Worm (Caenorhabditis elegans) whole organism, early embryonic: Measurements from ENCODE around the gene sor-3.
"Not testable (repeated sequence)": the region's sequence is repeated elsewhere in the genome, so short reads cannot be mapped to it uniquely, and the experiment has no call there.

Experiments
- B0310.2 ChIP-seq: sonication (generic microtip); optimal IDR thresholded peaks from 2 replicates; lab custom pipeline; 2016; ENCODE audit warnings: mild to moderate bottlenecking, missing genetic modification characterization, missing compliant biosample characterization
- F13C5.2 ChIP-seq: sonication (generic microtip); optimal IDR thresholded peaks from 2 replicates; lab custom pipeline; 2017; ENCODE audit warnings: mild to moderate bottlenecking, missing genetic modification characterization, inconsistent platforms, missing compliant biosample characterization
- aly-1 ChIP-seq: sonication (generic microtip); optimal IDR thresholded peaks from 2 replicates; lab custom pipeline; 2016; ENCODE audit warnings: missing genetic modification characterization, missing compliant biosample characterization
- ama-1 ChIP-seq: fragments of 150-350 bp; optimal IDR thresholded peaks from 2 replicates; lab custom pipeline; 2014
- ceh-13 ChIP-seq: fragments of 200-800 bp; sonication (Bioruptor generic); optimal IDR thresholded peaks from 2 replicates; lab custom pipeline; 2018; ENCODE audit warnings: mild to moderate bottlenecking, missing genetic modification characterization, missing compliant biosample characterization
- ceh-36 ChIP-seq: sonication (generic microtip); optimal IDR thresholded peaks from 2 replicates; lab custom pipeline; 2016; ENCODE audit warnings: missing genetic modification characterization, inconsistent platforms, missing compliant biosample characterization
- ets-7 ChIP-seq: sonication (generic microtip); optimal IDR thresholded peaks from 2 replicates; lab custom pipeline; 2016; ENCODE audit warnings: missing genotype, missing genetic modification characterization, missing compliant biosample characterization
- flt-1 ChIP-seq: fragments of 200-800 bp; sonication (Bioruptor generic); IDR thresholded peaks from 2 replicates; pipeline ENCODE4 v1.3.6; 2022; ENCODE audit warnings: missing genetic modification characterization, missing compliant biosample characterization
- hmbx-1 ChIP-seq: sonication (generic microtip); optimal IDR thresholded peaks from 2 replicates; lab custom pipeline; 2016; ENCODE audit warnings: mild to moderate bottlenecking, missing genetic modification characterization, missing compliant biosample characterization
- hmg-4 ChIP-seq: fragments of 200-800 bp; sonication (Bioruptor generic); optimal IDR thresholded peaks from 2 replicates; lab custom pipeline; 2018; ENCODE audit warnings: mild to moderate bottlenecking, missing genetic modification characterization, missing compliant biosample characterization
- hnd-1 ChIP-seq: sonication (generic microtip); optimal IDR thresholded peaks from 2 replicates; lab custom pipeline; 2016; ENCODE audit warnings: missing genetic modification characterization, missing compliant biosample characterization
- pes-1 ChIP-seq: fragments of 200-800 bp; sonication (Bioruptor generic); IDR thresholded peaks from 2 replicates; pipeline ENCODE4 v1.3.6; 2022; ENCODE audit warnings: missing genetic modification reagents, missing genetic modification characterization, missing compliant biosample characterization
- scrt-1 ChIP-seq: fragments of 200-800 bp; sonication (Bioruptor generic); IDR thresholded peaks from 2 replicates; pipeline ENCODE4 v1.3.6; 2022; ENCODE audit warnings: missing genetic modification characterization, missing compliant biosample characterization
- sea-1 ChIP-seq: fragments of 200-800 bp; sonication (Bioruptor generic); conservative IDR thresholded peaks from 2 replicates; pipeline ENCODE4 v1.3.6; 2022; ENCODE audit warnings: missing genetic modification characterization, missing compliant biosample characterization
- tbx-11 ChIP-seq: fragments of 200-800 bp; sonication (Bioruptor generic); IDR thresholded peaks from 2 replicates; pipeline ENCODE4 v1.3.6; 2022; ENCODE audit warnings: missing genetic modification characterization, missing compliant biosample characterization
- tbx-37 ChIP-seq: fragments of 200-800 bp; sonication (Bioruptor generic); conservative IDR thresholded peaks from 2 replicates; pipeline ENCODE4 v1.3.6; 2022; ENCODE audit warnings: missing genetic modification reagents, missing genetic modification characterization, missing compliant biosample characterization
- tra-4 ChIP-seq: sonication (generic microtip); optimal IDR thresholded peaks from 2 replicates; lab custom pipeline; 2017; ENCODE audit warnings: missing genetic modification characterization, missing compliant biosample characterization

sor-3 gene

DNA sequence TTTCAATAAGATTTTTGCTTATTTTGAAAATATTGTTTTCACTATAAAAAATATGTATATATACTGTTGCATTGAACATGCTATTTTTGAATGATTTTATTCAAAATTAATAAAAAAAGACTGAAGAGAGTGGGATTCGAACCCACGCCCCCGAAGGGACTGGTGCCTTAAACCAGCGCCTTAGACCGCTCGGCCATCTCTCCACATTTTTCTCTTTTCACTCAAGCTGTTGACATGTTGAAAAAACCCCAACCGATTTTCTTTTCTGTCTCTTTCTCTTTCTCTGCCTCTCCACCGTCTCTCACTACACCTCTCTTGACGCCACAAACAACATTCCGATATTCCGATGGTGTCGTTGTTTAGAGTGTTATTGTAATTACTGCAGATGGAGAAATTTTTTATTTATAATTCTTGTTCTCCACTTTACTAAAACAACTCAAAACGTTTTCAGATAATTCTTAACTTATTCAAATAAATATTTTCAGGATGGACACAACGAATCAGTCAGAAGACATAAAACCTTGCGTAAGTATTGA lies at the start of gene sor-3:
Gene sor-3 (plus strand): TSS at position 486 of the 536 bp plus-strand sequence.
- peak; percentile 90 for TF ChIP-seq scrt-1 (GFP tag; lab: Robert Waterston, UW)
- peak; percentile 85 for TF ChIP-seq hnd-1 (tag; lab: Kevin White, UChicago)
- TF ChIP-seq F13C5.2 (tag; lab: Kevin White, UChicago), result peak; percentile 96
- no peak for TF ChIP-seq ama-1
- TF ChIP-seq sea-1 (GFP tag; lab: Robert Waterston, UW), result peak; percentile 91
- TF ChIP-seq hmbx-1 (tag; lab: Kevin White, UChicago), result peak; percentile 65
- peak; percentile 75 for TF ChIP-seq tra-4 (tag; lab: Kevin White, UChicago)
- TF ChIP-seq flt-1 (GFP tag; lab: Robert Waterston, UW), result peak; percentile 85
- peak; percentile 69 for TF ChIP-seq aly-1
- TF ChIP-seq tbx-37, result peak; percentile 94
- TF ChIP-seq ceh-36 (tag; lab: Kevin White, UChicago), result peak; percentile 78
- peak; percentile 94 for TF ChIP-seq hmg-4 (GFP tag; lab: Kevin White, UChicago)
- peak; percentile 70 for TF ChIP-seq ceh-13 (GFP tag; lab: Kevin White, UChicago)
- TF ChIP-seq B0310.2 (tag; lab: Kevin White, UChicago), result peak; percentile 65
- TF ChIP-seq ets-7 (tag; lab: Kevin White, UChicago), result peak; percentile 62
- TF ChIP-seq pes-1 (GFP tag; lab: Robert Waterston, UW), result peak; percentile 91
- peak; percentile 90 for TF ChIP-seq tbx-11

DNA sequence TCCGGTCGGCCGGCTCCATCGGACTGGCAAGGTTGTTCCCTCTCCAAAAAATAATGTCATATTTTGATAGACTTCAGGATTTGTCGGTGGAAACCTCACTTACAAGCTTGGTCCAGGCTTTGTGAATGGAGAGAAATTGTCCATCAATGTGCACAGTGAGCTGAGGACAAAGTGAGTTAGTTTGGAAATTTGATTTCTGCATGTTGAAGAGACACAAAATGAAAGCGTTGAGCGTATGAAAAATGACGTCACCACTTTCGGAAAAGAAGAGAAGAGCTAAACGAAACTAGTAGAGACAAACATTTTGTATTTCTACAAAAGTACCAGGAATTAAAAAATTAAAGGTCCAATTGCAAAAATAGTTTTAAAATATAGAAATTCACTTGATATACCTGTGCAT lies 48.4 kb upstream of the sor-3 start:
- no peak for TF ChIP-seq sea-1 (GFP tag; lab: Robert Waterston, UW)
- TF ChIP-seq hmg-4 (GFP tag; lab: Kevin White, UChicago), result no peak
- TF ChIP-seq F13C5.2 (tag; lab: Kevin White, UChicago), result no peak
- no peak for TF ChIP-seq ceh-36 (tag; lab: Kevin White, UChicago)
- TF ChIP-seq tbx-37, result no peak
- TF ChIP-seq tra-4 (tag; lab: Kevin White, UChicago), result no peak
- TF ChIP-seq scrt-1 (GFP tag; lab: Robert Waterston, UW), result no peak
- no peak for TF ChIP-seq aly-1
- TF ChIP-seq pes-1 (GFP tag; lab: Robert Waterston, UW), result no peak
- no peak for TF ChIP-seq ama-1
- no peak for TF ChIP-seq tbx-11
- no peak for TF ChIP-seq hnd-1 (tag; lab: Kevin White, UChicago)
- no peak for TF ChIP-seq flt-1 (GFP tag; lab: Robert Waterston, UW)

DNA sequence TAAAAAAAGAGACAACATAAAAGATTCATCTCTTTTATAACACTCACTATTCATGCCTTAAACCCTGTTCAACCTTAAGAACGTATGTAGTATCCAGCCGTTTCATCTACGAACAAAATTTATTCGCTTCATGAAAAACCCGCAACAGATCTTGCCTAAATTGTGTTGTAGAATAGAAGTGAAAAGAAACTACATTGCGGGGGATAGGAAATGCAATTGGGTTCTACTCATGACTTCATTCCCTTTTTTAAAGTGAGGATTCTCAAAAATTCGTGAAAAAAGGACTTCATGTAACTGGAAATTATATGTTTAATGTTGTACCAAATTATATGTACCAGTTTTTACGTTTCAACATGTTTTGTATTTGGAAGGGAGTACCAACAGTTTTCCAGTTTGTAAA lies 44.3 kb upstream of the sor-3 start:
- TF ChIP-seq hmg-4 (GFP tag; lab: Kevin White, UChicago), result no peak
- no peak for TF ChIP-seq sea-1 (GFP tag; lab: Robert Waterston, UW)
- no peak for TF ChIP-seq tbx-37
- TF ChIP-seq pes-1 (GFP tag; lab: Robert Waterston, UW), result no peak
- no peak for TF ChIP-seq F13C5.2 (tag; lab: Kevin White, UChicago)
- TF ChIP-seq flt-1 (GFP tag; lab: Robert Waterston, UW), result no peak
- no peak for TF ChIP-seq aly-1
- no peak for TF ChIP-seq B0310.2 (tag; lab: Kevin White, UChicago)
- no peak for TF ChIP-seq hmbx-1 (tag; lab: Kevin White, UChicago)
- TF ChIP-seq tbx-11, result no peak
- TF ChIP-seq hnd-1 (tag; lab: Kevin White, UChicago), result no peak
- no peak for TF ChIP-seq scrt-1 (GFP tag; lab: Robert Waterston, UW)
- no peak for TF ChIP-seq ceh-36 (tag; lab: Kevin White, UChicago)
- no peak for TF ChIP-seq ama-1
- no peak for TF ChIP-seq tra-4 (tag; lab: Kevin White, UChicago)
- TF ChIP-seq ets-7 (tag; lab: Kevin White, UChicago), result no peak
- no peak for TF ChIP-seq ceh-13 (GFP tag; lab: Kevin White, UChicago)

DNA sequence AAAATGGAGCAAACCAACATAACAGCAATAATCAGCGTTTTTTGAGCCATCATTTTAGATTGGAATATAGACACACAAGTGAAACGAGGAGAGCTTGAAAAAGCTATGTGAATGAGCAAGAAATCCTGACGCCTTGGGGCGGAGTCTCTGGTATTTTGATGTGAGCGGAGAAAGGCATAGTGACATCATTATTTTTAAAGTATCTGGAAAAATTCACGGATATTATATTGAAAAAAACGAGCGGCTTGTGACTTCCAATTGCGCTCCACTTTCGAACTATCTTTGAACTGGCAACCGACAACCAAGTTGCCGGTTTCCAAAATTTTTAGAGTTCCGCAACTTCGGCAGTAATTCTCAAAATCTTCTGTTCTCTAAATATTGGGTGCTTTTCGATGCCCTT lies 42.2 kb upstream of the sor-3 start, which contains the start of gene nlp-64:
Gene nlp-64 (minus strand): TSS at position 101 of the 400 bp plus-strand sequence.
- TF ChIP-seq ets-7 (tag; lab: Kevin White, UChicago) (no peak), hmbx-1 (tag; lab: Kevin White, UChicago) (no peak)

DNA sequence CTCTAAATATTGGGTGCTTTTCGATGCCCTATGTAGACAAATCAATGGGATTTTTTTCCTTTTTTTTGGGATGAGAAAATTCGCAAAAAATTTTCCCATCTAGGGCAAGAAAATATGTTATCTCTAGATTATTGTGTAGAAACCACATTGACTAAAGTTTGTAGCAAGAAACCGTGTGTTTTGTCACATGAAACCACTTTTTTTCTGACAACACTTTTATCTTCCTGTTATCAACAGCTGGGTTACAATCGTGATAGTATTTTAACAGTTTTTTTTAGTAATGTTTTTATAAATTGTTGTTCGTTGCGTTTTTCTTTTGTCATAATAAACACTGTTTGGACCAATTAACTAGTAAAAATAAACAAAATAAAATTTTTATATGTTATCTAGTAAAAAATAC lies 41.2 kb upstream of the sor-3 start:
- TF ChIP-seq hmg-4 (GFP tag; lab: Kevin White, UChicago) (no peak), ceh-36 (tag; lab: Kevin White, UChicago) (no peak)

DNA sequence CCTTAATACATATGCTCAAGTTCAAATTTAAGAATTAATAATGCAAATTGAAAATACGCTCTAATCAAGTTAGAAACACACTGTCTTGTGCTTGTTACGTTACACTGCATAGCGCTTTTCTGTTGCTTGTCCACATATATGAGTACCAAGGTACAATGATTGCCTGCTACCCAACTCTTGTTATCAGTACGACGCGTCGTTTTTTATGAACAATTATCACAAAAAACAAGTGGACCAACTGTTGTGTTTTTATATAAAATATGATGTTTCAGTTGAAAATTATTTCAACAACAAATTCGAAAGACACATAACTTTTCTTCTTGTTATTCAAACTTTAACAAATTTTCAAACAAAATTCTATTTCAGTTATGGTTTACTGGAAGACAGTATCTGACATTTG lies 40.5 kb upstream of the sor-3 start, which contains the start of gene M02E1.4:
Gene M02E1.4 (plus strand): TSS at position 367 of the 400 bp plus-strand sequence.
- TF ChIP-seq sea-1 (GFP tag; lab: Robert Waterston, UW) (no peak), ceh-36 (tag; lab: Kevin White, UChicago) (no peak), tbx-11 (no peak), ceh-13 (GFP tag; lab: Kevin White, UChicago) (no peak), pes-1 (GFP tag; lab: Robert Waterston, UW) (no peak), scrt-1 (GFP tag; lab: Robert Waterston, UW) (no peak), hmbx-1 (tag; lab: Kevin White, UChicago) (no peak), tbx-37 (no peak), ama-1 (no peak), hmg-4 (GFP tag; lab: Kevin White, UChicago) (no peak), tra-4 (tag; lab: Kevin White, UChicago) (no peak), hnd-1 (tag; lab: Kevin White, UChicago) (no peak), B0310.2 (tag; lab: Kevin White, UChicago) (no peak), F13C5.2 (tag; lab: Kevin White, UChicago) (no peak), ets-7 (tag; lab: Kevin White, UChicago) (no peak), flt-1 (GFP tag; lab: Robert Waterston, UW) (no peak), aly-1 (no peak)

DNA sequence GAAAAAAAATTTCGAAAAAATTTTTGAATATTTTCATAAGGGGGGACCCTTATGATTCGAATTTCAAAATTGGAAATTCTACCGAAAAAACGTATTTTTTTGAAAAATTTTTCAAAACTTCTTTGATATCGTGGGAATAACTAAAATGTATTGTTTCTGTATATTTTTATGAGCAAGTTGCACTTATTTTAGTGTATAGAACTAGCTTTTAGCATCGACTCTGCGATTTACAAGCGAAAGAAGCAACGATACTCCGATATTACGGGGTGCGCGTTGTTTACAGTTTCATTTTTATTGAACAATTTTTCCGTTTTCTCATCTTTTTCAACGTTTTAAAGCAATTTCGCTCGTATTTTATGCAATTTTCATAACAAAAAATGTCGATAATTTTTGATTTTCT lies 31.2 kb upstream of the sor-3 start, which contains the start of gene M02E1.3:
Gene M02E1.3 (plus strand): TSS at position 301 of the 400 bp plus-strand sequence.
- not testable (repeated sequence) for TF ChIP-seq flt-1 (GFP tag; lab: Robert Waterston, UW); tra-4 (tag; lab: Kevin White, UChicago); F13C5.2 (tag; lab: Kevin White, UChicago)
